Worm (Caenorhabditis elegans): ENCODE results near the gene C48B4.12.

Gene C48B4.12

ce11 chrIII:9590212-9590611 lies 6.9 kb upstream of the C48B4.12 start:
- TF ChIP-seq W03F9.2 (tag; optimal IDR thresholded peaks at IDR 0.05) (no peak), dao-5 (tag; optimal IDR thresholded peaks at IDR 0.05) (no peak), him-1 (tag; optimal IDR thresholded peaks at IDR 0.05) (no peak)

DNA sequence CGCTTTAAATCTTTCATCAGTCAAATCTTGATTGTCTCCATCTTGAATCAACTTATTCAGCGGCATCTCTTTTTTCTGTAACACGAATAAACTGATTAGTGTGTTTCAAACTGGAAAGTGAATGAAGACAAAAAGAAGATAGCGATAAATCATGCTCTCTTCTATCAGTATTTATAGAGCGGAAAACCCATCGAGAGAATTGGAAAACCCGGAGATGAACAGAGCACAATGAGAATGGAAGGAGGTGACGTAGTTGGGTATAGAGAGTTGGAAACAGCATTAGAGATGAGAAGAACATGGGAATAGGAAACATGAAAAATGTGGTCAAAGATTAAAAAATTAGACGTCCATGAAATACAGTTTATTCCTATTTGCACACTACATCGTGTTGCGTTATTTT lies 5.0 kb upstream of the C48B4.12 start, which contains the start of gene acox-1.5:
TSS of gene acox-1.5 (minus strand) at position 75 of the 400 bp plus-strand sequence.
- TF ChIP-seq him-1 (tag; optimal IDR thresholded peaks at IDR 0.05) (no peak), dao-5 (tag; optimal IDR thresholded peaks at IDR 0.05) (no peak), W03F9.2 (tag; optimal IDR thresholded peaks at IDR 0.05) (no peak)

DNA sequence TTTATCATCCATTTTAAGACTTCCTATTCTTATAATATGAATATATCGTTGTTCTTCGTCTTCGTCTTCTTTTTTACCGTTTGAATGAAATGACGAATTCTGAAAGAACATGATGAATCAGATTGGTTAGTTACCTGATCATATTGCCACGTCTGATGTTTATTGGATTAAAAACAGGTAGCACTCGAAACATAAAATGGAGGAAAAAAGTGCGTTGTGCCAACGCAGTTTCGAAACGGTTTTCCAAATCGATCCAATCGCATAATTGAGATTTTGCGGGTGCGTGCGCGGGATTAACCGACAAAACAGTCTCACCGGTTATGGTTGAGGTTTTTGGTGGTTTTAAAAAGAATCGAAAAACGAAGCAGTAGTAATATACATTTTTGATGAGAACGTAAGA lies 1.6 kb upstream of the C48B4.12 start, which contains the start of gene rom-2:
TSS of gene rom-2 (minus strand) at position 101 of the 400 bp plus-strand sequence.
- TF ChIP-seq W03F9.2 (tag; optimal IDR thresholded peaks at IDR 0.05) (no peak), him-1 (tag; optimal IDR thresholded peaks at IDR 0.05) (no peak), dao-5 (tag; optimal IDR thresholded peaks at IDR 0.05) (no peak)

- no peak for TF ChIP-seq W03F9.2 (tag; optimal IDR thresholded peaks at IDR 0.05)
- no peak for TF ChIP-seq dao-5 (tag; optimal IDR thresholded peaks at IDR 0.05)
- TF ChIP-seq him-1 (tag; optimal IDR thresholded peaks at IDR 0.05): no peak
Observed at ce11 chrIII:9598168-9598567, 1.0 kb downstream of the C48B4.12 start, which contains the start of gene F58A4.1. Gene F58A4.1 (plus strand): TSS chrIII:9598468.

DNA sequence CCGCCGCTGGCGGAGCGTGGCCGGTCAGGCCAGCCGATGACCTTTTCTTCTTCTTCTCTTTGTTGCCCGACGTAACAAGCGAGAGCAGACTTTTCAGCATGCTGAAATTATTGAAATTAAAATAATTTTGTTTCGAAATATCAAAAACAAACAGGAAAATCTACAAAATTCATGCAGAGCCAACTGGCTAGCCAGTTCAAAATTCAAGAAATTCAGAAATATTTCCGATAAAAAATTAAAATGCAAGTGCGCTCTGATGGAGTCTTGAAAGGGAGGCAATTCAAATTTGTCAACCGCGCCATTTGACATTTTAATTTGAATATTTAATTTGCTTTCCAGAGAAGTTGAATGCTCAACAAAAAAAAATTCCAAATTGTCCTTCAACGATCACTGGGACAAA lies 3.5 kb downstream of the C48B4.12 start, which contains the start of gene F58A4.2:
TSS of gene F58A4.2 (minus strand) at position 101 of the 400 bp plus-strand sequence.
- TF ChIP-seq W03F9.2 (tag; optimal IDR thresholded peaks at IDR 0.05) (no peak), dao-5 (tag; optimal IDR thresholded peaks at IDR 0.05) (no peak), him-1 (tag; optimal IDR thresholded peaks at IDR 0.05) (no peak)

DNA sequence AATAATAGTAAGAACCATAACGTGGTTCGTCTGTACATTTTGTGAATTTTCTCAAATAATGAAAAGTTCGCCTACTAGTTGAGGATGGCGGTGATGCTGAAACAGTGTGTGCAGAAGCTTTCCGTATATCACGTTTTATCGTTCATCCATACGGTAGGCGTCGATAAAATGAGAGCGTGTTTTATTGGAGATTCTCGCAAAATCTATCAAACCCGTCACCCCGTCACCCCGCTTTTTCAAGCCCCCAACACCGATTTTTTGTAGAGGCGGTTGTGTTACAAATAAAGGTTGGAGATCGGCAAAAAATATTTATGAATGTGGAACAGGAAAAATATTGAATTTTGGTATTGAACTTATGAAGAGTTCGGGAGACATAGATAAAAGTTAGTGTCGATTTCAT lies 11.5 kb downstream of the C48B4.12 start, which contains the start of gene clec-161:
TSS of gene clec-161 (minus strand) at position 101 of the 400 bp plus-strand sequence.
- TF ChIP-seq dao-5 (tag; optimal IDR thresholded peaks at IDR 0.05) (no peak), him-1 (tag; optimal IDR thresholded peaks at IDR 0.05) (no peak), W03F9.2 (tag; optimal IDR thresholded peaks at IDR 0.05) (no peak)

- TF ChIP-seq dao-5 (tag; optimal IDR thresholded peaks at IDR 0.05): no peak
- no peak for TF ChIP-seq him-1 (tag; optimal IDR thresholded peaks at IDR 0.05)
- no peak for TF ChIP-seq W03F9.2 (tag; optimal IDR thresholded peaks at IDR 0.05)
Observed at ce11 chrIII:9612097-9612496, 15.0 kb downstream of the C48B4.12 start, which contains the start of gene bbs-4. Gene bbs-4 (minus strand): TSS chrIII:9612197.

- TF ChIP-seq dao-5 (tag; optimal IDR thresholded peaks at IDR 0.05) (no peak), him-1 (tag; optimal IDR thresholded peaks at IDR 0.05) (no peak), W03F9.2 (tag; optimal IDR thresholded peaks at IDR 0.05) (no peak)
Observed at ce11 chrIII:9614211-9614610, 17.1 kb downstream of the C48B4.12 start, which contains the start of the genes pri-1 and F58A4.6. Gene pri-1 (minus strand): TSS chrIII:9614281. Gene F58A4.6 (plus strand): TSS chrIII:9614482.

ce11 chrIII:9615114-9615513 lies 18.0 kb downstream of the C48B4.12 start:
- no peak for TF ChIP-seq dao-5 (tag; optimal IDR thresholded peaks at IDR 0.05)
- no peak for TF ChIP-seq W03F9.2 (tag; optimal IDR thresholded peaks at IDR 0.05)
- TF ChIP-seq him-1 (tag; optimal IDR thresholded peaks at IDR 0.05): no peak

- TF ChIP-seq dao-5 (tag; optimal IDR thresholded peaks at IDR 0.05) (no peak), W03F9.2 (tag; optimal IDR thresholded peaks at IDR 0.05) (no peak), him-1 (tag; optimal IDR thresholded peaks at IDR 0.05) (no peak)
Observed at ce11 chrIII:9616426-9616825, 19.3 kb downstream of the C48B4.12 start, which contains the start of gene hcp-3. Gene hcp-3 (minus strand): TSS chrIII:9616470.

DNA sequence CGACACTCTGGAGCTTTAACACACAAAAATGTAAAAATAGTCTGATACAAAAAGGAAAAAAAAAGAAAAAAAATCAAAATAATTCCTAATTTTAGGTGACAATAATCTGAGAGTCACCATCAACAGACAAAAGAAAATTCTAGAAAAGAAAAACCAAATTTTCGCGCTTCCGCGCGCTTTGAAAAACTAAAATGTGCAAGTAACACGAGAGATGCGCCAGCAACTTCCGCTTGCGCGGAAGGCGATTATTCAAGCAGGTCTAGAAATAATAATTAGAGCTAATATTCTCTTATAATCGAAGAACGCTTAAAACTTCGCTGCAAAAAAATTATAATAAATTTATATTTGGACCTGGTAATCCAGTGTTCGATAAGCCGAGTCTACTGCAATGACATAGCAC lies 19.8 kb downstream of the C48B4.12 start:
- no peak for TF ChIP-seq dao-5 (tag; optimal IDR thresholded peaks at IDR 0.05)
- TF ChIP-seq W03F9.2 (tag; optimal IDR thresholded peaks at IDR 0.05): peak; percentile 61
- no peak for TF ChIP-seq him-1 (tag; optimal IDR thresholded peaks at IDR 0.05)

DNA sequence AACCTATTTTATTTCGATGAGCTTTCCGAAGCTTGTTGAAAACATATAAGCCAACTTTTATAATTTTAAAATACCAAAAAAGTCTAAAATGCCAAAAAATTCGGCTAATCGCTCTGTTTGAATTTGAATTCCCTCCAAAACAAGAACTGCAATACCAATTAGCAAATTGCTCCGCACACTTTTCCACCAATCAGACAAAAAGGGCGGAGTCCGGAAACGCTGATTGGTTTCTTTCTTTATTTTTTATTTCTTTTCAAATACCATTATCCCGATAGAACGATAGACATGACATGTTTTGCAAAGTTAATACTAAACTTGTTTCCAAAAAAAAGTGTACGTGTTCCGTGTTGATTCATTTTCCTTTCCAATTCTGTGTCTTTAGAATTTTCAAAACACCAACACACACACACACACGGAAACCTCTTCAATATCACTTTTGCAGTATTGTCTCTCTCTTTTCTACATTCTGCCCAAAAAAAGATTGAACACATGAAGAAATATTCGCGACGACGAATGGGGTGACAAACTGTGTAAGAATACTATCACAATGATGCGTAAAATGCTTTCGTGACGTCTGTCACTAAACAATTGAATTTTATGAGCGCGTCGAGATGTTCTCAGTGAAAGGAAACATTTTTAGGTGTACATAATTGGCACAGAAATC lies 20.6 kb downstream of the C48B4.12 start:
- TF ChIP-seq W03F9.2 (tag; optimal IDR thresholded peaks at IDR 0.05) (no peak), him-1 (tag; optimal IDR thresholded peaks at IDR 0.05) (no peak), dao-5 (tag; optimal IDR thresholded peaks at IDR 0.05) (no peak)

- TF ChIP-seq dao-5 (tag; optimal IDR thresholded peaks at IDR 0.05): peak; percentile 37
- peak; percentile 89 for TF ChIP-seq him-1 (tag; optimal IDR thresholded peaks at IDR 0.05)
- peak; percentile 86 for TF ChIP-seq W03F9.2 (tag; optimal IDR thresholded peaks at IDR 0.05)
Observed at ce11 chrIII:9619079-9619761, 22.1 kb downstream of the C48B4.12 start, which contains the start of gene hlh-11. Gene hlh-11 (plus strand): TSS chrIII:9619711.

DNA sequence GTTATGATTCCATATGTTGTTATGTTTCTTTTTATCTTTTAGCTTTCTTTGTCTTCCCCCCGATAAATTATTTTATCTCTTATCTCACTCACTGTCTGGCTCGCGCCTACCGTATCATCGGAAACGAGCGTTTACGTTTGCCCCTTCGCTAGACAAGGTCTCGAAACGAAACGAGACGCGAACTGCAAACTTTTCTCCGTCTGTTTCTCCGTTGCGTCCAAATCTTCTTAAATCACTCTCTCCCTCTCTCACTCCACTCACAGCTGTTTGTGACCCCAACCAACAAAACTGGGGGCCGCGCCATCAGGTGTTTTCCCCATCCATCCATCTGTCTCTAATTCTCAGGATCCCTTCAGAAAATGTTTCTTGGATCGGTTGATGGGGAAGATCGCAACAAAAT lies 23.0 kb downstream of the C48B4.12 start:
- TF ChIP-seq W03F9.2 (tag; optimal IDR thresholded peaks at IDR 0.05) (no peak), dao-5 (tag; optimal IDR thresholded peaks at IDR 0.05) (no peak), him-1 (tag; optimal IDR thresholded peaks at IDR 0.05) (no peak)
